Fruit fly (Drosophila melanogaster): ENCODE measurements around the gene CG16704.

CG16704 gene

dm6 chr2L:3682489-3682888 is 9.9 kb downstream of the CG16704 start:
- no peak for TF ChIP-seq Spps (tag; optimal IDR thresholded peaks at IDR 0.05)
- no peak for TF ChIP-seq sqz (GFP tag; optimal IDR thresholded peaks at IDR 0.05)
- no peak for TF ChIP-seq CG31224 (GFP tag; IDR thresholded peaks at IDR 0.05)
- no peak for TF ChIP-seq sug (tag; optimal IDR thresholded peaks at IDR 0.05)
- TF ChIP-seq Scr (GFP tag; IDR thresholded peaks at IDR 0.05; ENCODE audit: partially characterized antibody) = no peak
- no peak for TF ChIP-seq CG2678 (tag; optimal IDR thresholded peaks at IDR 0.05)
- TF ChIP-seq Vsx1 (GFP tag; optimal IDR thresholded peaks at IDR 0.05) = no peak
- TF ChIP-seq phol (tag; optimal IDR thresholded peaks at IDR 0.05) = no peak
- TF ChIP-seq Side (GFP tag; optimal IDR thresholded peaks at IDR 0.05) = no peak
- TF ChIP-seq vvl (GFP tag; IDR thresholded peaks at IDR 0.05) = peak; percentile 29; the same call in 1 of the 2 replicates
- no peak for TF ChIP-seq CG3281 (GFP tag; optimal IDR thresholded peaks at IDR 0.05)
- TF ChIP-seq seq (GFP tag; IDR thresholded peaks at IDR 0.05) = peak; percentile 74; the same call in 1 of the 2 replicates
- no peak for TF ChIP-seq CG4730 (GFP tag; IDR thresholded peaks at IDR 0.05)
- TF ChIP-seq Deaf1 (tag; optimal IDR thresholded peaks at IDR 0.05) = peak; percentile 34
- no peak for TF ChIP-seq H2.0 (GFP tag; IDR thresholded peaks at IDR 0.05)
- peak in 1 of 2 experiments; percentile 5 for TF ChIP-seq Trl (optimal IDR thresholded peaks at IDR 0.05)
- no peak for TF ChIP-seq Trl (GFP tag; optimal IDR thresholded peaks at IDR 0.05)
- no peak for TF ChIP-seq CG9437 (GFP tag; optimal IDR thresholded peaks at IDR 0.05)
- no peak for TF ChIP-seq h (optimal IDR thresholded peaks at IDR 0.05)
- no peak for TF ChIP-seq sc (optimal IDR thresholded peaks at IDR 0.05)
- no peak for TF ChIP-seq sc (GFP tag; optimal IDR thresholded peaks at IDR 0.05)
- peak; percentile 87 for TF ChIP-seq Nf-YB (GFP tag; optimal IDR thresholded peaks at IDR 0.05)
- TF ChIP-seq esg (GFP tag; conservative IDR thresholded peaks at IDR 0.05) = no peak
- no peak for TF ChIP-seq CG17186 (GFP tag; optimal IDR thresholded peaks at IDR 0.05)
- no peak for TF ChIP-seq Neu2 (GFP tag; optimal IDR thresholded peaks at IDR 0.05; ENCODE audit: borderline replicate concordance)
- TF ChIP-seq stwl (tag; optimal IDR thresholded peaks at IDR 0.05) = no peak
- TF ChIP-seq grn (GFP tag; optimal IDR thresholded peaks at IDR 0.05) = no peak
- TF ChIP-seq dpn (GFP tag; optimal IDR thresholded peaks at IDR 0.05) = no peak
- no peak for TF ChIP-seq sr (GFP tag; IDR thresholded peaks at IDR 0.05)
- TF ChIP-seq cg (GFP tag; optimal IDR thresholded peaks at IDR 0.05) = no peak
- no peak for TF ChIP-seq CG5245 (GFP tag; optimal IDR thresholded peaks at IDR 0.05)
- no peak for TF ChIP-seq CG16815 (GFP tag; optimal IDR thresholded peaks at IDR 0.05)
- no peak for TF ChIP-seq HLH3B (GFP tag; IDR thresholded peaks at IDR 0.05)
- TF ChIP-seq Ets97D (GFP tag; optimal IDR thresholded peaks at IDR 0.05) = no peak
- TF ChIP-seq CG6254 (GFP tag; optimal IDR thresholded peaks at IDR 0.05) = no peak
- TF ChIP-seq CG12299 (tag; optimal IDR thresholded peaks at IDR 0.05) = no peak
- TF ChIP-seq CG6791 (GFP tag; IDR thresholded peaks at IDR 0.05; ENCODE audit: partially characterized antibody) = no peak
- no peak for TF ChIP-seq Oli (tag; optimal IDR thresholded peaks at IDR 0.05)
- no peak for TF ChIP-seq dysf (GFP tag; IDR thresholded peaks at IDR 0.05)
- no peak for TF ChIP-seq Dp (GFP tag; optimal IDR thresholded peaks at IDR 0.05)
- no peak for TF ChIP-seq ken (GFP tag; IDR thresholded peaks at IDR 0.05)
- no peak for TF ChIP-seq fd3F (GFP tag; optimal IDR thresholded peaks at IDR 0.05)
- TF ChIP-seq Taf1 (GFP tag; IDR thresholded peaks at IDR 0.05) = no peak
- no peak for TF ChIP-seq bbx (GFP tag; IDR thresholded peaks at IDR 0.05; ENCODE audit: partially characterized antibody)
- peak; percentile 81 for TF ChIP-seq CG10321 (GFP tag; IDR thresholded peaks at IDR 0.05)
- peak; percentile 31 for TF ChIP-seq ewg (GFP tag; optimal IDR thresholded peaks at IDR 0.05)
- TF ChIP-seq luna (GFP tag; optimal IDR thresholded peaks at IDR 0.05) = no peak
- peak; percentile 93 for TF ChIP-seq Nf-YC (tag; optimal IDR thresholded peaks at IDR 0.05)
- no peak for TF ChIP-seq ind (GFP tag; optimal IDR thresholded peaks at IDR 0.05)
- TF ChIP-seq Dref (GFP tag; IDR thresholded peaks at IDR 0.05) = no peak
- TF ChIP-seq CG10366 (GFP tag; IDR thresholded peaks at IDR 0.05) = no peak
- TF ChIP-seq mam (GFP tag; optimal IDR thresholded peaks at IDR 0.05) = no peak
- TF ChIP-seq Bdp1 (GFP tag; optimal IDR thresholded peaks at IDR 0.05) = no peak

Measured in whole organism, embryonic.